Fruit fly (Drosophila melanogaster) whole organism, prepupa: ENCODE measurements around the gene Mabi.

Experiments used
- CG10669 ChIP-seq: fragments of 200-800 bp; sonication (Bioruptor generic); optimal IDR thresholded peaks from 3 replicates; lab custom pipeline; 2018; ENCODE audit warnings: missing biosample characterization, mild to moderate bottlenecking, missing genetic modification characterization, moderate library complexity
- CG11294 ChIP-seq: fragments of 200-800 bp; sonication (Bioruptor generic); IDR thresholded peaks from 2 replicates; pipeline ENCODE4 v1.3.6; 2022; ENCODE audit warnings: missing biosample characterization, missing genetic modification characterization
- CG11762 ChIP-seq: fragments of 200-800 bp; sonication (Bioruptor generic); optimal IDR thresholded peaks from 3 replicates; lab custom pipeline; 2016; ENCODE audit warnings: missing biosample characterization, missing genetic modification characterization; ENCODE audit not compliant: insufficient read depth
- CG15336 ChIP-seq: fragments of 200-800 bp; sonication (Bioruptor generic); IDR thresholded peaks from 2 replicates; pipeline ENCODE4 v1.3.6; 2022; ENCODE audit warnings: missing biosample characterization, missing genetic modification characterization
- CG1621 ChIP-seq: fragments of 200-800 bp; sonication (Bioruptor generic); optimal IDR thresholded peaks from 3 replicates; lab custom pipeline; 2018; ENCODE audit warnings: missing biosample characterization, mild to moderate bottlenecking, missing genetic modification characterization
- CG16779 ChIP-seq: fragments of 200-800 bp; sonication (Bioruptor generic); optimal IDR thresholded peaks from 3 replicates; lab custom pipeline; 2017; ENCODE audit warnings: missing biosample characterization, mild to moderate bottlenecking, missing genetic modification characterization
- CG3032 ChIP-seq: fragments of 200-800 bp; optimal IDR thresholded peaks from 2 replicates; lab custom pipeline; 2019; ENCODE audit warnings: missing biosample characterization, mild to moderate bottlenecking, missing genetic modification characterization, moderate library complexity
- CG4318 ChIP-seq: fragments of 200-800 bp; sonication (Bioruptor generic); optimal IDR thresholded peaks from 3 replicates; lab custom pipeline; 2017; ENCODE audit warnings: missing biosample characterization, mild to moderate bottlenecking, missing genetic modification characterization
- CG6163 ChIP-seq: fragments of 200-800 bp; sonication (Bioruptor generic); IDR thresholded peaks from 3 replicates; pipeline ENCODE4 v1.3.6; 2022; ENCODE audit warnings: missing biosample characterization, missing genetic modification characterization
- CG6854 ChIP-seq: fragments of 200-800 bp; sonication (Bioruptor generic); optimal IDR thresholded peaks from 2 replicates; lab custom pipeline; 2017; ENCODE audit warnings: missing biosample characterization, mild to moderate bottlenecking, missing genetic modification characterization
- CG7368 ChIP-seq: fragments of 200-800 bp; sonication (Bioruptor generic); optimal IDR thresholded peaks from 3 replicates; lab custom pipeline; 2016; ENCODE audit warnings: missing biosample characterization, missing genetic modification characterization
- CG8119 ChIP-seq: fragments of 200-800 bp; sonication (Bioruptor generic); IDR thresholded peaks from 3 replicates; pipeline ENCODE4 v1.3.6; 2022; ENCODE audit warnings: missing biosample characterization, missing genetic modification characterization
- CG8319 ChIP-seq: fragments of 200-800 bp; sonication (Bioruptor generic); optimal IDR thresholded peaks from 3 replicates; lab custom pipeline; 2016; ENCODE audit warnings: missing biosample characterization, missing genetic modification characterization
- Eip78C ChIP-seq: fragments of 200-800 bp; sonication (Bioruptor generic); peaks from one replicate; lab custom pipeline; 2016; ENCODE audit warnings: missing biosample characterization, missing genetic modification characterization
- Gug ChIP-seq: fragments of 200-800 bp; sonication (Bioruptor generic); IDR thresholded peaks from 2 replicates; pipeline ENCODE4 v1.3.6; 2022; ENCODE audit warnings: missing biosample characterization, missing genetic modification characterization
- Hr38 ChIP-seq: sonication (Bioruptor generic); optimal IDR thresholded peaks from 2 replicates; lab custom pipeline; 2016; ENCODE audit warnings: missing biosample characterization, missing genetic modification characterization
- Hr39 ChIP-seq: fragments of 200-800 bp; sonication (Bioruptor generic); optimal IDR thresholded peaks from 2 replicates; lab custom pipeline; 2016; ENCODE audit warnings: missing biosample characterization, missing genetic modification characterization
- Lpt ChIP-seq: fragments of 200-800 bp; sonication (Bioruptor generic); optimal IDR thresholded peaks from 3 replicates; lab custom pipeline; 2016; ENCODE audit warnings: missing biosample characterization, missing genetic modification characterization
- OdsH ChIP-seq: fragments of 200-800 bp; sonication (Bioruptor generic); optimal IDR thresholded peaks from 3 replicates; lab custom pipeline; 2016; ENCODE audit warnings: missing biosample characterization, missing genetic modification characterization
- Smox ChIP-seq: fragments of 200-800 bp; sonication (Bioruptor generic); optimal IDR thresholded peaks from 3 replicates; lab custom pipeline; 2016; ENCODE audit warnings: missing biosample characterization, missing genetic modification characterization
- Sox15 ChIP-seq: fragments of 200-800 bp; sonication (Bioruptor generic); optimal IDR thresholded peaks from 3 replicates; lab custom pipeline; 2016; ENCODE audit warnings: missing biosample characterization, missing genetic modification characterization
- achi ChIP-seq: fragments of 200-800 bp; sonication (Bioruptor generic); optimal IDR thresholded peaks from 3 replicates; lab custom pipeline; 2016; ENCODE audit warnings: missing biosample characterization, missing genetic modification characterization
- acj6 ChIP-seq: fragments of 200-800 bp; sonication (Bioruptor generic); optimal IDR thresholded peaks from 3 replicates; lab custom pipeline; 2016; ENCODE audit warnings: missing biosample characterization, missing genetic modification characterization
- cyc ChIP-seq: fragments of 200-800 bp; sonication (Bioruptor generic); optimal IDR thresholded peaks from 3 replicates; lab custom pipeline; 2016; ENCODE audit warnings: missing biosample characterization, missing genetic modification characterization
- eg ChIP-seq: fragments of 200-800 bp; sonication (Bioruptor generic); IDR thresholded peaks from 3 replicates; pipeline ENCODE4 v1.3.6; 2022; ENCODE audit warnings: missing biosample characterization, missing genetic modification characterization
- esn ChIP-seq: fragments of 200-800 bp; sonication (Bioruptor generic); optimal IDR thresholded peaks from 2 replicates; lab custom pipeline; 2016; ENCODE audit warnings: missing biosample characterization, mild to moderate bottlenecking, missing genetic modification characterization, moderate library complexity
- fkh ChIP-seq: fragments of 200-800 bp; sonication (Bioruptor generic); optimal IDR thresholded peaks from 3 replicates; lab custom pipeline; 2017; ENCODE audit warnings: missing biosample characterization, mild to moderate bottlenecking, missing genetic modification characterization, moderate library complexity
- lz ChIP-seq: fragments of 200-800 bp; sonication (Bioruptor generic); optimal IDR thresholded peaks from 3 replicates; lab custom pipeline; 2016; ENCODE audit warnings: missing biosample characterization, missing genetic modification characterization
- salr ChIP-seq, 2 experiments: fragments of 200-800 bp; sonication (Bioruptor generic); optimal IDR thresholded peaks; 3 replicates each; lab custom pipeline; 2016 to 2018; ENCODE audit warnings: missing biosample characterization in 2 of 2, missing genetic modification characterization in 2 of 2, mild to moderate bottlenecking in 1 of 2
- spab ChIP-seq: fragments of 200-800 bp; sonication (Bioruptor generic); optimal IDR thresholded peaks from 2 replicates; lab custom pipeline; 2017; ENCODE audit warnings: missing biosample characterization, mild to moderate bottlenecking, missing genetic modification characterization, missing genetic modification reagents
- ss ChIP-seq, 2 experiments: fragments of 200-800 bp; sonication (Bioruptor generic); optimal IDR thresholded peaks; 2 replicates in 1 of 2; 3 replicates in 1 of 2; lab custom pipeline; 2017 to 2018; ENCODE audit warnings: mild to moderate bottlenecking in 2 of 2, missing biosample characterization in 2 of 2, missing genetic modification characterization in 2 of 2, moderate library complexity in 1 of 2
- svp ChIP-seq: fragments of 200-800 bp; sonication (Bioruptor generic); peaks from one replicate; lab custom pipeline; 2016; ENCODE audit warnings: missing biosample characterization, missing genetic modification characterization
- vri ChIP-seq: fragments of 200-800 bp; sonication (Bioruptor generic); optimal IDR thresholded peaks from 3 replicates; lab custom pipeline; 2016; ENCODE audit warnings: missing biosample characterization, mild to moderate bottlenecking, missing genetic modification characterization

Mabi gene

DNA sequence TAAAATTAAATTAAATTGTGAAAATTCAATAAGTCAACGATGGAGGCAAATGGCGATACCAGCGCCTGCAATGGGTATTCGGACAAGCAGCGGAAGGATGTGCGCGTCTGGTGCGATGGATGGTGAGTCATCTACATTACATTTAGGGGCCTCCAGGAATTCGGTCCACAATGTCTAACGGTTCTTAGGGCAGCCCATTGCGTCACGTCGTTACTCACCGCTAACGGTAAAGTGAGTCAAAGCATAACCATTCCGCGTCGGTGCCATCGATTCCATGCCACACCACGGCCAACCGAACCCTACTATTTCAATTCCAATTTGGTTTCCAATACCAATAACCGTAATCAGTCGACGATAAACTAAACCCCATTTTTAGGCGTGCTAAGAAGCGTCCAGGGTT lies 30.3 kb downstream of the Mabi start:
- TF ChIP-seq cyc (GFP tag; lab: Kevin White, UChicago) (no peak), Eip78C (GFP tag; lab: Kevin White, UChicago) (peak; percentile 43), svp (no peak), CG6854 (GFP tag; lab: Kevin White, UChicago) (no peak), CG10669 (no peak), Hr38 (GFP tag; lab: Kevin White, UChicago) (no peak)
- TF ChIP-seq, all 60 proteins: peak for 1

DNA sequence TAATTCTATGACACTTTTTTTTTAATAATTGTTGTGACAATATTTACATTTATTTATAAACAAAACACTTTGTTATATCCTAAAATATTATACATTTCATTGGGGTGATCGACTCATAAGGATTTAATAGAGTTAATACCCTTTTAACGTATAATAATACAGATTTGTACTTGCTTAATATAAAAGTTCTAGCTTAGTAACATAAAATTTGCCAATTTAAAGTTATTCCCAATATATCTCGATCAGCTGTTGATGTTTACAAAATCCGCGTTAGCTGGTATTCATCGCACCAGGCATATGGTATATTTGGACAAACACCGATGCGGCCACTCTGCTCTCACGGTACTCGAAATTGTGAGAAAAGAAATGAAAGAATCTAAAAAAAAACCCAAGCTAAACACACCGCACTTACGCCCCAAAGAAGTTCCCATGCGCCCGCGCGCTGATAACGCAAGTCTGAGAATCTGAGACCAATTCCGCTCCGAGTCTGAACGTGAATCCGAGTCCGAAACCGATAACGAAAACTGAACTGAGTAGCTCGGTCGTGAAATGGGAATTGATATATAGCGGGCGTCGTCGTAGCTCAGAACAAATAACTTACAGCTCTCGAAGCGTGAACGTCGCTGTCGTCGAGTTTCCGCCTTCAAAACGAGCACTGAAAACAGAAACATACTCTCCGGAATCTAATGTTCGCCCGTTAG lies 30.9 kb downstream of the Mabi start, which contains the start of gene Pect:
Pect (plus strand) TSS at position 326 of the 701 bp plus-strand sequence.
- no peak for TF ChIP-seq ss (GFP tag; optimal IDR thresholded peaks at IDR 0.05; lab: Kevin White, UChicago)
- peak; percentile 67 for TF ChIP-seq CG6854 (GFP tag; lab: Kevin White, UChicago)
- peak; percentile 54 for TF ChIP-seq fkh (GFP tag; lab: Kevin White, UChicago)
- TF ChIP-seq svp: peak; percentile 73
- TF ChIP-seq CG8319 (GFP tag; lab: Kevin White, UChicago): no peak
- TF ChIP-seq lz (GFP tag; lab: Kevin White, UChicago): peak; percentile 31
- TF ChIP-seq salr (GFP tag; optimal IDR thresholded peaks at IDR 0.05; lab: Kevin White, UChicago): no peak
- TF ChIP-seq eg (GFP tag; lab: Robert Waterston, UW): peak; percentile 37; the same call in 2 of the 3 replicates
- peak; percentile 13 for TF ChIP-seq Sox15 (GFP tag; lab: Kevin White, UChicago)
- peak; percentile 44 for TF ChIP-seq CG15336 (GFP tag; lab: Robert Waterston, UW)
- peak; percentile 67 for TF ChIP-seq Eip78C (GFP tag; lab: Kevin White, UChicago)
- no peak for TF ChIP-seq CG16779 (tag; lab: Kevin White, UChicago)
- peak; percentile 57; the same call in 2 of the 3 replicates for TF ChIP-seq CG6163 (GFP tag; lab: Robert Waterston, UW)
- TF ChIP-seq CG3032 (tag; lab: Kevin White, UChicago): peak; percentile 68
- TF ChIP-seq esn (GFP tag; lab: Kevin White, UChicago): peak; percentile 41

DNA sequence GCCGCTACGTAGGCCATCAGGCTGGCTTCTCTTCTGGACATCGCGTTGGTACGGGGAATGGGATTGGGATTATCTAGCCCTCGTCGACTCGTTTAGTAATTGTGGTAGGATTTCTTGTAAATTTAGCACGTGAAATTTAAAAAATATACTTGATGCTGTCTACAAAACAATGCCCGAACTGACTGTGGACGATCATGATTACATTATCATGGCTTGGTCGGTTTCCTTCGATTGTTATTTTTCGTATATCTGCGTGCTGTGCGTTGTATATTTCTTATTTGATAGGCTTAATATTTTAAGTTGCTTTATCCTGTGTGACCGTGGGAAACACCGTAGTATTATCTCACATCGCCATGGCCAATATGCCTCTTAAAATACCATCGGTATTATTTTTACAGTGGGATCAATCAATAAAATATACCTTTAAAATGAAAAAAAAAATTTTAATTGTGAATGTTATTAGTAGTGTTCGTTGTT lies 31.5 kb downstream of the Mabi start, which contains the start of gene CG16972:
CG16972 (minus strand) TSS at position 336 of the 477 bp plus-strand sequence.
- no peak for TF ChIP-seq spab (GFP tag; lab: Kevin White, UChicago)
- no peak for TF ChIP-seq CG11294
- no peak for TF ChIP-seq CG6854 (GFP tag; lab: Kevin White, UChicago)
- no peak for TF ChIP-seq Gug (GFP tag; lab: Robert Waterston, UW)
- TF ChIP-seq CG8119 (GFP tag; lab: Robert Waterston, UW): 0 out of 3 replicates have a peak, but pooled peaks have one; percentile 15
- TF ChIP-seq CG16779 (tag; lab: Kevin White, UChicago): no peak
- TF ChIP-seq achi: no peak
- TF ChIP-seq CG11762 (GFP tag; lab: Kevin White, UChicago): no peak
- TF ChIP-seq CG1621 (tag; lab: Kevin White, UChicago): peak; percentile 99
- no peak for TF ChIP-seq CG4318
- no peak for TF ChIP-seq Smox (GFP tag; lab: Kevin White, UChicago)
- no peak for TF ChIP-seq CG6163 (GFP tag; lab: Robert Waterston, UW)
- TF ChIP-seq Hr39 (GFP tag; lab: Kevin White, UChicago): no peak

DNA sequence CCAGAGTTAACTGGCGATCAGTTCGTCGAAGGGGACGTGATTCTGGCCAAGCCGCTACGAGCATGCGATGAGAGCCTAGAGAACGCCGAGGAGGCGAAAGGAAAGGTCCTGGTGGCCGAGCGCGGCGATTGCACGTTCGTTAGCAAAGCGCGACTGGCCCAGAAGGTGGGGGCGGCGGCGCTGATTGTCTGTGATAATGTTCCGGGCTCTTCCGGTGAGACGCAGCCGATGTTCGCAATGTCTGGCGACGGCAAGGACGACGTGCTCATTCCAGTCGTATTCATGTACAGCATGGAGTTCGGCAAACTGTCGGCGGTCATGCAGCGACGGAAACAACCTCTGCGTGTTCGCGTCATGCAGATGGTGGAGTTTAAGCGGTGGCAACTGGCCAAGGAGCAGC lies 38.6 kb downstream of the Mabi start:
- TF ChIP-seq OdsH (GFP tag; lab: Kevin White, UChicago) (no peak), CG7368 (GFP tag; lab: Kevin White, UChicago) (no peak), acj6 (GFP tag; lab: Kevin White, UChicago) (no peak), vri (GFP tag; lab: Kevin White, UChicago) (no peak), CG10669 (no peak), salr (GFP tag; optimal IDR thresholded peaks at IDR 0.05; lab: Kevin White, UChicago) (no peak), Lpt (GFP tag; lab: Kevin White, UChicago) (no peak), achi (no peak), svp (no peak), eg (GFP tag; lab: Robert Waterston, UW) (no peak), CG6854 (GFP tag; lab: Kevin White, UChicago) (no peak), Hr38 (GFP tag; lab: Kevin White, UChicago) (no peak)
- TF ChIP-seq, all 60 proteins: peak for 0
